Fruit fly (Drosophila melanogaster) whole organism, adult: ENCODE data around the gene CG34268.
A peak's percentile ranks its signal among the peaks of the same experiment; 100 is the strongest.

ENCODE experiments used
- CG14711 ChIP-seq: fragments of 200-800 bp; sonication (Bioruptor generic); optimal IDR thresholded peaks from 2 replicates; lab custom pipeline; 2018; ENCODE audit warnings: missing biosample characterization, mild to moderate bottlenecking, missing genetic modification characterization, moderate library complexity
- CG5204 ChIP-seq: fragments of 200-800 bp; sonication (Bioruptor generic); optimal IDR thresholded peaks from 2 replicates; lab custom pipeline; 2016; ENCODE audit warnings: missing biosample characterization, missing genetic modification characterization
- Crg-1 ChIP-seq: fragments of 200-800 bp; sonication (Bioruptor generic); optimal IDR thresholded peaks from 2 replicates; lab custom pipeline; 2016; ENCODE audit warnings: missing biosample characterization, missing genetic modification characterization
- Hr96 ChIP-seq: fragments of 200-800 bp; sonication (Bioruptor generic); optimal IDR thresholded peaks from 2 replicates; lab custom pipeline; 2016; ENCODE audit warnings: missing biosample characterization, missing genetic modification characterization
- cnc ChIP-seq, 2 experiments: fragments of >200 bp; optimal IDR thresholded peaks; 2 replicates each; lab custom pipeline; 2017
- pad ChIP-seq: fragments of 200-800 bp; sonication (Bioruptor generic); optimal IDR thresholded peaks from 3 replicates; lab custom pipeline; 2017; ENCODE audit warnings: missing biosample characterization, missing genetic modification characterization, mild to moderate bottlenecking, moderate library complexity, missing genetic modification reagents

dm6 chr3L:540432-540973 lies 39.7 kb downstream of the CG34268 start, which contains the start of the genes klar and BORCS6:
- no peak for TF ChIP-seq Crg-1 (GFP tag; lab: Kevin White, UChicago)
- TF ChIP-seq CG14711 (tag; lab: Kevin White, UChicago) = peak; percentile 46
- no peak for TF ChIP-seq cnc (optimal IDR thresholded peaks at IDR 0.05; lab: Kevin White, UChicago)
- TF ChIP-seq CG5204 (GFP tag; lab: Kevin White, UChicago) = no peak
- TF ChIP-seq Hr96 = peak; percentile 78
- TF ChIP-seq pad (GFP tag; lab: Kevin White, UChicago) = peak; percentile 4
